Fruit fly (Drosophila melanogaster) whole organism, embryonic: Measurements from ENCODE around the gene Der-2.

Source experiments
- Abd-B ChIP-seq: fragments of 200-800 bp; sonication (Bioruptor generic); optimal IDR thresholded peaks from 2 replicates; lab custom pipeline; 2018; ENCODE audit warnings: missing biosample characterization, mild to moderate bottlenecking, missing genetic modification characterization, moderate library complexity
- Aef1 ChIP-seq: fragments of 200-800 bp; sonication (Bioruptor generic); IDR thresholded peaks from 3 replicates; pipeline ENCODE4 v1.3.6; 2022; ENCODE audit warnings: missing biosample characterization, missing genetic modification characterization
- CG10147 ChIP-seq: fragments of 200-800 bp; sonication (Bioruptor generic); optimal IDR thresholded peaks from 2 replicates; lab custom pipeline; 2019; ENCODE audit warnings: missing biosample characterization, mild to moderate bottlenecking, missing genetic modification characterization, moderate library complexity
- CG11085 ChIP-seq: fragments of 200-800 bp; sonication (Bioruptor generic); IDR thresholded peaks from 2 replicates; pipeline ENCODE4 v1.3.6; 2022; ENCODE audit warnings: missing biosample characterization, missing genetic modification characterization
- CG11695 ChIP-seq: fragments of 200-800 bp; sonication (Bioruptor generic); IDR thresholded peaks from 3 replicates; pipeline ENCODE4 v1.3.6; 2022; ENCODE audit warnings: missing biosample characterization, missing genetic modification characterization
- CG12391 ChIP-seq: fragments of 200-800 bp; sonication (Bioruptor generic); optimal IDR thresholded peaks from 3 replicates; lab custom pipeline; 2018; ENCODE audit warnings: missing biosample characterization, mild to moderate bottlenecking, missing genetic modification characterization, moderate library complexity
- CG12769 ChIP-seq: fragments of 200-800 bp; sonication (Bioruptor generic); optimal IDR thresholded peaks from 2 replicates; lab custom pipeline; 2019; ENCODE audit warnings: missing biosample characterization, mild to moderate bottlenecking, missing genetic modification characterization, moderate library complexity
- CG15514 ChIP-seq: fragments of 200-800 bp; sonication (Bioruptor generic); optimal IDR thresholded peaks from 3 replicates; lab custom pipeline; 2017; ENCODE audit warnings: missing biosample characterization, missing genetic modification characterization, mild to moderate bottlenecking, moderate library complexity, missing genetic modification reagents
- CG1792 ChIP-seq: fragments of 200-800 bp; sonication (Bioruptor generic); optimal IDR thresholded peaks from 2 replicates; lab custom pipeline; 2016; ENCODE audit warnings: missing biosample characterization, missing genetic modification characterization
- CG30431 ChIP-seq: fragments of 200-800 bp; sonication (Bioruptor generic); optimal IDR thresholded peaks from 2 replicates; lab custom pipeline; 2017; ENCODE audit warnings: missing biosample characterization, missing genetic modification characterization
- CG4854 ChIP-seq: fragments of 200-800 bp; sonication (Bioruptor generic); optimal IDR thresholded peaks from 2 replicates; lab custom pipeline; 2016; ENCODE audit warnings: missing biosample characterization, missing genetic modification characterization, inconsistent platforms
- CG6175 ChIP-seq: fragments of 200-800 bp; sonication (Bioruptor generic); IDR thresholded peaks from 3 replicates; pipeline ENCODE4 v1.3.6; 2022; ENCODE audit warnings: missing biosample characterization, missing genetic modification characterization
- CG6272 ChIP-seq: fragments of 200-800 bp; sonication (Bioruptor generic); IDR thresholded peaks from 2 replicates; pipeline ENCODE4 v1.3.6; 2022; ENCODE audit warnings: missing biosample characterization, missing genetic modification characterization
- CG6683 ChIP-seq: fragments of 200-800 bp; sonication (Bioruptor generic); optimal IDR thresholded peaks from 2 replicates; lab custom pipeline; 2017; ENCODE audit warnings: missing biosample characterization, mild to moderate bottlenecking, missing genetic modification characterization, missing genetic modification reagents
- CHES-1-like ChIP-seq: fragments of 200-800 bp; sonication (Bioruptor generic); optimal IDR thresholded peaks from 2 replicates; lab custom pipeline; 2016; ENCODE audit warnings: missing biosample characterization, missing genetic modification characterization
- Dip2 ChIP-seq: fragments of 200-800 bp; sonication (Bioruptor generic); IDR thresholded peaks from 2 replicates; pipeline ENCODE4 v1.3.6; 2022; ENCODE audit warnings: missing biosample characterization, missing genetic modification characterization
- Dip3 ChIP-seq: fragments of 200-800 bp; sonication (Bioruptor generic); optimal IDR thresholded peaks from 3 replicates; lab custom pipeline; 2016; ENCODE audit warnings: missing biosample characterization, missing genetic modification characterization
- Drgx ChIP-seq: fragments of 200-800 bp; sonication (Bioruptor generic); IDR thresholded peaks from 2 replicates; pipeline ENCODE4 v1.3.6; 2022; ENCODE audit warnings: missing biosample characterization, missing genetic modification characterization
- ERR ChIP-seq: fragments of 200-800 bp; sonication (Bioruptor generic); optimal IDR thresholded peaks from 2 replicates; lab custom pipeline; 2016; ENCODE audit warnings: missing biosample characterization, missing genetic modification characterization
- Ets65A ChIP-seq: fragments of 200-800 bp; sonication (Bioruptor generic); peaks from one replicate; lab custom pipeline; 2016; ENCODE audit warnings: missing biosample characterization, missing genetic modification characterization
- Hmx ChIP-seq: fragments of 200-800 bp; sonication (Bioruptor generic); optimal IDR thresholded peaks from 2 replicates; lab custom pipeline; 2016; ENCODE audit warnings: missing biosample characterization, missing genetic modification characterization
- MTF-1 ChIP-seq: fragments of 200-800 bp; sonication (Bioruptor generic); optimal IDR thresholded peaks from 2 replicates; lab custom pipeline; 2018; ENCODE audit warnings: missing biosample characterization, mild to moderate bottlenecking, missing genetic modification characterization, borderline replicate concordance
- NC2β ChIP-seq: fragments of 200-800 bp; sonication (Bioruptor generic); optimal IDR thresholded peaks from 2 replicates; lab custom pipeline; 2016; ENCODE audit warnings: missing biosample characterization, missing genetic modification characterization
- Nf-YA ChIP-seq: fragments of 200-800 bp; sonication (Bioruptor generic); IDR thresholded peaks from 2 replicates; pipeline ENCODE4 v1.3.6; 2022; ENCODE audit warnings: missing biosample characterization, missing genetic modification characterization
- Ptx1 ChIP-seq: fragments of 200-800 bp; sonication (Bioruptor generic); IDR thresholded peaks from 2 replicates; pipeline ENCODE4 v1.3.6; 2022; ENCODE audit warnings: missing biosample characterization, missing genetic modification characterization
- Sry-δ ChIP-seq: fragments of 200-800 bp; sonication (Bioruptor generic); optimal IDR thresholded peaks from 2 replicates; lab custom pipeline; 2016; ENCODE audit warnings: missing biosample characterization, missing genetic modification characterization
- Xbp1 ChIP-seq: fragments of 200-800 bp; sonication (Bioruptor generic); optimal IDR thresholded peaks from 3 replicates; lab custom pipeline; 2016; ENCODE audit warnings: missing biosample characterization, mild to moderate bottlenecking, missing genetic modification characterization
- Xrp1 ChIP-seq: fragments of 200-800 bp; sonication (Bioruptor generic); IDR thresholded peaks from 2 replicates; pipeline ENCODE4 v1.3.6; 2022; ENCODE audit warnings: missing biosample characterization, missing genetic modification characterization
- az2 ChIP-seq: fragments of 200-800 bp; sonication (Bioruptor generic); optimal IDR thresholded peaks from 3 replicates; lab custom pipeline; 2016; ENCODE audit warnings: missing biosample characterization, missing genetic modification characterization
- bowl ChIP-seq: fragments of 200-800 bp; sonication (Bioruptor generic); IDR thresholded peaks from 2 replicates; pipeline ENCODE4 v1.3.6; 2022; ENCODE audit warnings: missing biosample characterization, missing genetic modification characterization
- btn ChIP-seq: fragments of 200-800 bp; sonication (Bioruptor generic); optimal IDR thresholded peaks from 2 replicates; lab custom pipeline; 2016; ENCODE audit warnings: missing biosample characterization, missing genetic modification characterization
- cad ChIP-seq: fragments of >200 bp; optimal IDR thresholded peaks from 2 replicates; lab custom pipeline; 2017; ENCODE audit warnings: missing biosample characterization, missing genetic modification characterization
- chinmo ChIP-seq: fragments of 200-800 bp; sonication (Bioruptor generic); IDR thresholded peaks from 4 replicates; pipeline ENCODE4 v1.3.6; 2022; ENCODE audit warnings: missing biosample characterization, missing genetic modification characterization; ENCODE audit not compliant: partially characterized antibody
- ci ChIP-seq: fragments of 200-800 bp; sonication (Bioruptor generic); IDR thresholded peaks from 3 replicates; pipeline ENCODE4 v1.3.6; 2022; ENCODE audit warnings: missing biosample characterization, missing genetic modification characterization
- dmrt11E ChIP-seq: fragments of 200-800 bp; sonication (Bioruptor generic); optimal IDR thresholded peaks from 3 replicates; lab custom pipeline; 2018; ENCODE audit warnings: missing biosample characterization, mild to moderate bottlenecking, missing genetic modification characterization, moderate library complexity
- dysf ChIP-seq: fragments of 200-800 bp; sonication (Bioruptor generic); IDR thresholded peaks from 3 replicates; pipeline ENCODE4 v1.3.6; 2022; ENCODE audit warnings: missing biosample characterization, missing genetic modification characterization
- fd96Cb ChIP-seq: fragments of 200-800 bp; sonication (Bioruptor generic); optimal IDR thresholded peaks from 2 replicates; lab custom pipeline; 2018; ENCODE audit warnings: missing biosample characterization, mild to moderate bottlenecking, missing genetic modification characterization, moderate library complexity
- kay ChIP-seq: fragments of 200-800 bp; sonication (Bioruptor generic); optimal IDR thresholded peaks from 2 replicates; lab custom pipeline; 2016; ENCODE audit warnings: missing biosample characterization, missing genetic modification characterization
- lov ChIP-seq, 2 experiments: fragments of 200-800 bp in 1 of 2; fragments of >200 bp in 1 of 2; sonication (Bioruptor generic) in 1 of 2; IDR thresholded peaks in 1 of 2; optimal IDR thresholded peaks in 1 of 2; 2 replicates in 1 of 2; 3 replicates in 1 of 2; pipeline versions ENCODE4 v1.3.6 to Lab custom; 2017 to 2022; ENCODE audit warnings: missing biosample characterization in 1 of 2, missing genetic modification characterization in 1 of 2
- mam ChIP-seq: fragments of 200-800 bp; sonication (Bioruptor generic); optimal IDR thresholded peaks from 3 replicates; lab custom pipeline; 2016; ENCODE audit warnings: missing biosample characterization, missing genetic modification characterization
- nau ChIP-seq: fragments of 200-800 bp; sonication (Bioruptor generic); optimal IDR thresholded peaks from 3 replicates; lab custom pipeline; 2017; ENCODE audit warnings: missing biosample characterization, mild to moderate bottlenecking, missing genetic modification characterization, missing genetic modification reagents
- otp ChIP-seq: fragments of 200-800 bp; sonication (Bioruptor generic); IDR thresholded peaks from 3 replicates; pipeline ENCODE4, ENCODE4 v1.3.6; 2022; ENCODE audit warnings: missing biosample characterization, missing genetic modification characterization
- pfk ChIP-seq: fragments of 200-800 bp; sonication (Bioruptor generic); optimal IDR thresholded peaks from 2 replicates; lab custom pipeline; 2018; ENCODE audit warnings: missing biosample characterization, mild to moderate bottlenecking, missing genetic modification characterization, moderate library complexity
- pita ChIP-seq: fragments of 200-800 bp; sonication (Bioruptor generic); optimal IDR thresholded peaks from 2 replicates; lab custom pipeline; 2017; ENCODE audit warnings: missing biosample characterization, mild to moderate bottlenecking, missing genetic modification characterization
- prd ChIP-seq, 3 experiments: fragments of >200 bp in 2 of 3; fragments of 200-800 bp in 1 of 3; sonication (Bioruptor generic) in 1 of 3; optimal IDR thresholded peaks in 2 of 3; IDR thresholded peaks in 1 of 3; 2 replicates in 2 of 3; 3 replicates in 1 of 3; pipeline versions ENCODE4 v1.3.6 to Lab custom; 2017 to 2022; ENCODE audit warnings: missing biosample characterization in 1 of 3, missing genetic modification characterization in 1 of 3
- schlank ChIP-seq: fragments of 200-800 bp; sonication (Bioruptor generic); optimal IDR thresholded peaks from 2 replicates; lab custom pipeline; 2018; ENCODE audit warnings: missing biosample characterization, mild to moderate bottlenecking, missing genetic modification characterization
- slou ChIP-seq: fragments of 200-800 bp; sonication (Bioruptor generic); optimal IDR thresholded peaks from 3 replicates; lab custom pipeline; 2016; ENCODE audit warnings: missing biosample characterization, missing genetic modification characterization
- twi ChIP-seq: fragments of 200-800 bp; optimal IDR thresholded peaks from 2 replicates; lab custom pipeline; 2019; ENCODE audit warnings: missing biosample characterization, mild to moderate bottlenecking, missing genetic modification characterization, moderate library complexity
- unpg ChIP-seq: fragments of 200-800 bp; sonication (Bioruptor generic); optimal IDR thresholded peaks from 3 replicates; lab custom pipeline; 2018; ENCODE audit warnings: missing biosample characterization, mild to moderate bottlenecking, missing genetic modification characterization, moderate library complexity
- wek ChIP-seq: fragments of 200-800 bp; sonication (Bioruptor generic); optimal IDR thresholded peaks from 3 replicates; lab custom pipeline; 2018; ENCODE audit warnings: missing biosample characterization, mild to moderate bottlenecking, missing genetic modification characterization, moderate library complexity
- yki ChIP-seq: fragments of >200 bp; optimal IDR thresholded peaks from 3 replicates; lab custom pipeline; 2018
- zen ChIP-seq: fragments of 200-800 bp; sonication (Bioruptor generic); optimal IDR thresholded peaks from 3 replicates; lab custom pipeline; 2018; ENCODE audit warnings: missing biosample characterization, mild to moderate bottlenecking, missing genetic modification characterization, moderate library complexity

The Der-2 gene

dm6 chr3R:16453597-16453996, 30.4 kb downstream of the Der-2 start, which contains the start of gene Pak3 (continued):
- peak; percentile 36 for TF ChIP-seq CG12391 (tag; lab: Kevin White, UChicago)
- no peak; the same call in 2 of the 4 replicates for TF ChIP-seq chinmo (GFP tag; lab: Robert Waterston, UW)
- no peak for TF ChIP-seq Abd-B
- no peak for TF ChIP-seq CG30431 (GFP tag; lab: Kevin White, UChicago)
- no peak for TF ChIP-seq CG6175
- TF ChIP-seq pfk (GFP tag; lab: Kevin White, UChicago): no peak
- TF ChIP-seq pita (GFP tag; lab: Kevin White, UChicago): no peak
- TF ChIP-seq Hmx (GFP tag; lab: Kevin White, UChicago): no peak
- TF ChIP-seq cad (GFP tag; lab: Kevin White, UChicago): no peak
- TF ChIP-seq btn: no peak
- peak; percentile 32; the same call in 1 of the 3 replicates for TF ChIP-seq ci (GFP tag; lab: Robert Waterston, UW)
- peak; percentile 52 for TF ChIP-seq zen (tag; lab: Kevin White, UChicago)
- TF ChIP-seq yki (lab: Kevin White, UChicago): no peak
- TF ChIP-seq CG11695 (GFP tag; lab: Robert Waterston, UW): no peak
- TF ChIP-seq bowl (GFP tag; lab: Robert Waterston, UW): no peak
- TF ChIP-seq Sry-δ: peak; percentile 37
- TF ChIP-seq Drgx (GFP tag; lab: Robert Waterston, UW): no peak
- no peak for TF ChIP-seq Ptx1 (GFP tag; lab: Robert Waterston, UW)
- TF ChIP-seq MTF-1: no peak
- no peak for TF ChIP-seq wek (GFP tag; lab: Kevin White, UChicago)
- TF ChIP-seq lov (optimal IDR thresholded peaks at IDR 0.05; lab: Kevin White, UChicago): no peak
- TF ChIP-seq lov (GFP tag; IDR thresholded peaks at IDR 0.05; lab: Robert Waterston, UW): no peak
- TF ChIP-seq CG6683 (GFP tag; lab: Kevin White, UChicago): no peak
- TF ChIP-seq fd96Cb: no peak
- no peak for TF ChIP-seq dysf (GFP tag; lab: Robert Waterston, UW)
- no peak for TF ChIP-seq CG12769 (tag; lab: Kevin White, UChicago)
- no peak for TF ChIP-seq kay (GFP tag; lab: Kevin White, UChicago)
- no peak for TF ChIP-seq CG6272
- no peak for TF ChIP-seq nau
- TF ChIP-seq NC2β (GFP tag; lab: Kevin White, UChicago): peak; percentile 22
- TF ChIP-seq slou (GFP tag; lab: Kevin White, UChicago): no peak
- TF ChIP-seq ERR: no peak
- no peak for TF ChIP-seq unpg (GFP tag; lab: Kevin White, UChicago)
- no peak for TF ChIP-seq otp (GFP tag; lab: Robert Waterston, UW)
- TF ChIP-seq CG1792: no peak
- no peak for TF ChIP-seq Xrp1 (GFP tag; lab: Robert Waterston, UW)
- TF ChIP-seq prd (optimal IDR thresholded peaks at IDR 0.05; lab: Kevin White, UChicago): no peak
- no peak for TF ChIP-seq prd (GFP tag; IDR thresholded peaks at IDR 0.05; lab: Robert Waterston, UW)
- no peak for TF ChIP-seq az2 (GFP tag; lab: Kevin White, UChicago)
- no peak for TF ChIP-seq CHES-1-like (GFP tag; lab: Kevin White, UChicago)
- no peak for TF ChIP-seq twi
- TF ChIP-seq Ets65A (GFP tag; lab: Kevin White, UChicago): no peak
- no peak for TF ChIP-seq CG10147 (GFP tag; lab: Kevin White, UChicago)
- TF ChIP-seq CG4854 (GFP tag; lab: Kevin White, UChicago): no peak
- no peak for TF ChIP-seq Aef1 (GFP tag; lab: Robert Waterston, UW)
- peak; percentile 82 for TF ChIP-seq CG15514 (GFP tag; lab: Kevin White, UChicago)
- no peak for TF ChIP-seq CG11085 (GFP tag; lab: Robert Waterston, UW)
- TF ChIP-seq Dip2 (GFP tag; lab: Robert Waterston, UW): no peak
- TF ChIP-seq schlank (tag; lab: Kevin White, UChicago): no peak
- no peak for TF ChIP-seq dmrt11E (tag; lab: Kevin White, UChicago)
- TF ChIP-seq Nf-YA: no peak
- TF ChIP-seq Xbp1 (GFP tag; lab: Kevin White, UChicago): no peak
- TF ChIP-seq mam: no peak
- TF ChIP-seq Dip3 (GFP tag; lab: Kevin White, UChicago): no peak
